Worm (Caenorhabditis elegans) whole organism, L4/young adult: ENCODE results near the gene ZK643.6.

Source experiments
- W03F9.2 ChIP-seq: fragments of 150-350 bp; optimal IDR thresholded peaks from 2 replicates; lab custom pipeline; 2014; ENCODE audit warnings: missing biosample characterization, missing genetic modification characterization
- dao-5 ChIP-seq: sonication (generic microtip); optimal IDR thresholded peaks from 2 replicates; lab custom pipeline; 2016; ENCODE audit warnings: missing genotype, missing genetic modification characterization, moderate library complexity, missing compliant biosample characterization
- him-1 ChIP-seq: sonication (generic microtip); optimal IDR thresholded peaks from 2 replicates; lab custom pipeline; 2016; ENCODE audit warnings: missing genotype, missing genetic modification reagents, missing genetic modification characterization, missing compliant biosample characterization

Gene ZK643.6

DNA sequence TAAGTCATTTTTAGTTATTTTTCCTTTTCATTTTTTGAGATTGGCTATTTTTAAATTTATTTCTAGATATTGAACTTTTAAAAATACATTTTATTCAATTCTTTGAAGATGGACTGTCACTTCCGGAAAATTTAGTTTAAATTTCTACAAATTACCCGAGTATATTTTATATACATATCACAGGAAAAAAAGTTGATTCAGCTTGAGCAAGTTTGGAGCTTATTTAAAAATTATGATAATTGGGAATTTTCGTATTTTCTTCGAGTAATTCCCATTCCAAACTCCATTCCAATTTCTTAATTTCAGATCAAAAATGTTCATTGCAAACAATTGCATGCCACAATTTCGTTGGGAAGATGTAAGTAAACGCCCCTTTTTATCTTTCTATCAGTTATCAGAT lies 30.8 kb downstream of the ZK643.6 start, which contains the start of gene arrd-15:
Gene arrd-15 (plus strand): TSS at position 301 of the 400 bp plus-strand sequence.
- TF ChIP-seq him-1 (tag; lab: Kevin White, UChicago) (no peak), dao-5 (no peak), W03F9.2 (tag; lab: Kevin White, UChicago) (no peak)

DNA sequence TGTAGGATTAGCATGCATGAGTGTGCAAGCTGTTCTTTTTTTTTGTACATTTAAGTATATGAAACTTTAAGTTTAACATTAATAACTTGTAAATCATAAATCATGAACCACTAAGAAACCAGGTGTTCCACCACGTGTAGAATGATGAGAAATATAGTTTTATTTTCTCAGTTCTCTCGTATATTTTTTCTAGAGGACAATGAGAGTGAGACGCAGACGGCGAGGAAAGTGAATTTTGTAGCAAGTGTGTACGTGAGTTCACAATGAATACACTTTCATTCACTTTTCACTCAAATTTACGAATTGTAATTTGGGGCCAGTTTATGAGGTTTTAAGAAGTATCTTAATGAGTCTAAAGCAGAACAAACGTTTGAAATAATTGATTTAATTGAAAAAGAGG lies 34.1 kb downstream of the ZK643.6 start:
- no peak for TF ChIP-seq dao-5
- no peak for TF ChIP-seq him-1 (tag; lab: Kevin White, UChicago)
- TF ChIP-seq W03F9.2 (tag; lab: Kevin White, UChicago): no peak

DNA sequence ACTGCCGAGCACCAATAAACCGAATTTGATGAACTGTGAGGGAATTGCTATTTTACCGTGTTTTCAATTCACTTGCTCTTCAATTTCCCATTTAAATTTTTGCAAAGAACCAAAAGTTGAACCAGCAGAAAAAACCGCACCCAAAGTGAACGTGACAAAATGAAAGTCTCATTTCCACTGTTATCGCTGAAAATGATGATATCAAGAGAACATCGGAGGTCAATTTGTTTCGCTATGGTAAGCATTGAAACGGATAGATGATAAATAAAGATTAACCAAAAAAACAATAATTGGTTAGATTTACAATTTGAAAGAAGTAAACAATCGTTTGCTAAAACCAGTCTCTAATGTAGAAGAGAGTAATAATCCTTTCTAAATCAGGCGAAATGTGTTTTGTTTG lies 35.0 kb downstream of the ZK643.6 start:
- no peak for TF ChIP-seq him-1 (tag; lab: Kevin White, UChicago)
- TF ChIP-seq dao-5: no peak
- no peak for TF ChIP-seq W03F9.2 (tag; lab: Kevin White, UChicago)

DNA sequence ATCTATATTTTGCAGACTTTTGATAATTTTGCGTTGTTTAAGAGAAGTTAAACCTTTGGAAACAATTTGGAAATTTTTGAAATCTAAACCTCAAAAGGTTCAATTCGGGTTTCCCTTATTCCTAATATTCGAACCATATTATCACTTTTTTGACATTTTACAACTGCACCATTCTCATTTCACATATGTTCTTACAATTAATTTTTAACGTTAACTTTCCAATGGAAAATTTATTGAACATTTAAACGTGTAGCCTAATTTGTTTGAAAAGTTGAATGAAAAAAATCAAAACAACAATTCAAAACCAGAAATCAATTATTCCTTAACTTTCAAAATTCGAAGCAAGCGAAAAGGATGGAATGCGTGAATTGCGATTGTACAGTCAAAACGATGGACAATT lies 36.6 kb downstream of the ZK643.6 start, which contains the start of gene ZK637.12:
Gene ZK637.12 (plus strand): TSS at position 301 of the 400 bp plus-strand sequence.
- no peak for TF ChIP-seq him-1 (tag; lab: Kevin White, UChicago)
- no peak for TF ChIP-seq dao-5
- TF ChIP-seq W03F9.2 (tag; lab: Kevin White, UChicago): no peak

DNA sequence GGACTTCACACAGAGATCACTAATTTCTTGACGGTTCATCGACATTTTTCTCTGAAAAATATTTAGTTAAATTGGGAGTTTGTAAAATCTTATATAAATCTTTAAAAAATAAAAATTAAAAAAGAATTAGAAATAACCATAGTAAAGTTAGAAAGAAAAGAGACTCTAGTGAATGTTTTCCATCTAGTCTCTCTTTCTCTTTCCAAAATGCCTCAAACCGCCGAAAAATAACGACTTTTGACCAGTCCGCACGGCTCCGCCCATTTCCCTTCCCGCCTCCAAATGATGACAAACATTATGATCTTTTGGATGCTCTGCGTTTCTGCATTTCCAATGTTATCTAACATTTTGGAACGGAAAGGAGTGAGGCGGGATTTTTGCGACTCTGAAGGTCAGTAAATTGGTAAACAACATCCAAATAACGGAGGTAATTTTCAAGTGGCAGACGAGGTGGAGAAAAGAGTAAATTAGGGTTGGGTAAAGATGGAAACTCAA lies 37.3 kb downstream of the ZK643.6 start, which contains the start of gene glb-1:
Gene glb-1 (minus strand): TSS at position 51 of the 495 bp plus-strand sequence.
- TF ChIP-seq W03F9.2 (tag; lab: Kevin White, UChicago): no peak
- TF ChIP-seq dao-5: no peak
- no peak for TF ChIP-seq him-1 (tag; lab: Kevin White, UChicago)

DNA sequence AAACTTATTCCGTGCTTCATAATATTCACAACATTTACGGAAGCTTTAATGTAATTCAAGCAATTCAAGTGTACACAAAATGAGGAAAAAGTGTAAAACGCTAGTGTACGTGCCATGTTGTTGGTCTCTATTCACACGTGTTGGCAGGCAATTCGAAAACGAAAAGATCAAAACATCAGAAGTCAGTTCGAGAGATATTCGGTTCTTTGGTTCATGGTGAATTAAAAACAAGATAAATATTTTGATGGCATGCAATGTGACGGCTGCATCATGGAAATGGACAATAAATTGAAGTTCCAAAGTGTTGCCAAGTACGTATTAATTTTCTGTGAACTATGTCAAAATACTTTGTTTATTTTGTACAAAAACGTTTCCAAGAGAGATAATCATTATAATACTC lies 38.5 kb downstream of the ZK643.6 start:
- TF ChIP-seq W03F9.2 (tag; lab: Kevin White, UChicago): no peak
- no peak for TF ChIP-seq him-1 (tag; lab: Kevin White, UChicago)
- no peak for TF ChIP-seq dao-5

DNA sequence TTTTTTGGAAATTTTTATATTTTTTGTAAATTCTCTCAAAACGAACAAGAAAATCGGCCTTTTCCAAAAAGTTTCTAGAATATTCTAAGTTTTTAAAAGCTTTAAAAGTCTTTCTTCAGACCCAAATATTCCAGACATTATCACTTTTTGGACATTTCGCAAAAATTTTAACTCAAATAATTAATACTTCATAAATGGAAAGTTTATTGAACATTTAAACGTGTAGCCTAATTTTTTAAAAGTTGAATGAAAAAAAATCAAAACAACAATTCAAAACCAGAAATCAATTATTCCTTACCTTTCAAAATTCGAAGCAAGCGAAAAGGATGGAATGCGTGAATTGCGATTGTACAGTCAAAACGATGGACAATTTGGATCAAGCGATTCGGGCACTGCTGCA lies 40.8 kb downstream of the ZK643.6 start, which contains the start of gene ZK637.15:
Gene ZK637.15 (plus strand): TSS at position 301 of the 400 bp plus-strand sequence.
- TF ChIP-seq him-1 (tag; lab: Kevin White, UChicago): no peak
- no peak for TF ChIP-seq dao-5
- TF ChIP-seq W03F9.2 (tag; lab: Kevin White, UChicago): no peak

DNA sequence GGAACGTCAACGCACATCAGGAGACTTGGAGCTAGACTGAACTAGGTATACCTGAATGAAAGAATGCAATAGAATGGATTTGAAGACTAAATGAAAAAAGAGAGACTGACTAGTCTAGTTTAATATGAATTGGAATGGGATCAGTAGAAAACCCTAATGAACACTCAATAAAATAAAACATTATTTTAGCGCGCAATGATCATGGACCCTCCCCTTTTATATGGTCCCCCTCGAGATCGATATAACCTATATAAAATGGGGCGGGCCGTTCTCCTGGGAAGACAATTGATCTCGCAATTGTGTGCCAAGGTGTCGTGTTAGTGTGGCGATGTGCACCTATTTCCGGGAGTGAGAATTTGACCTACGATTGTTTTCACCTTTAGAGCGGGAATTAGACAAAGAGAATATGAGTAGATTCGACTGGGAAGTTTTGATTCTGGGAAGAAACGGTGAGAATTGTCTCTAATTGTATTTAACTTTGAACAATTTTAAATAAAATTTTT lies 42.6 kb downstream of the ZK643.6 start, which contains the start of gene cdc-25.3:
Gene cdc-25.3 (minus strand): TSS at position 51 of the 503 bp plus-strand sequence.
- TF ChIP-seq dao-5: no peak
- no peak for TF ChIP-seq him-1 (tag; lab: Kevin White, UChicago)
- TF ChIP-seq W03F9.2 (tag; lab: Kevin White, UChicago): no peak

DNA sequence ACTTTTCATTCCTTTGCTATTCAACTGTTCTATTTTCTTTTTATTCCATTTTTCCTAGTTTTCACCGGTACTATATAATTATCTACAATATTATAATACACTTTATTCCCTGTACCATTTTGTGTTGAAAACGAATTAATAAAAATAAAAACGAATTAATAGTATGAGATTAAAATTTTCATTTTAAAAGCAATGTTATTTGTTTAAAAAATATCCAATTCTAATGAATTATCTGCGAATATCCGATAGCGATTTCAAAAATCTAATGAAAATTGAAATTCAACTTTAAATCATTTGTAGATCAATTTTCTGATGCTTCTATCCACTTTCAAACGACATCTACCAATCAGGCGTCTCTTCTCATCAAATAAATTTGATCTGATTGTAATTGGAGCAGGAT lies 47.1 kb downstream of the ZK643.6 start, which contains the start of gene trxr-2:
Gene trxr-2 (plus strand): TSS at position 301 of the 400 bp plus-strand sequence.
- TF ChIP-seq W03F9.2 (tag; lab: Kevin White, UChicago) (no peak), him-1 (tag; lab: Kevin White, UChicago) (no peak), dao-5 (no peak)

DNA sequence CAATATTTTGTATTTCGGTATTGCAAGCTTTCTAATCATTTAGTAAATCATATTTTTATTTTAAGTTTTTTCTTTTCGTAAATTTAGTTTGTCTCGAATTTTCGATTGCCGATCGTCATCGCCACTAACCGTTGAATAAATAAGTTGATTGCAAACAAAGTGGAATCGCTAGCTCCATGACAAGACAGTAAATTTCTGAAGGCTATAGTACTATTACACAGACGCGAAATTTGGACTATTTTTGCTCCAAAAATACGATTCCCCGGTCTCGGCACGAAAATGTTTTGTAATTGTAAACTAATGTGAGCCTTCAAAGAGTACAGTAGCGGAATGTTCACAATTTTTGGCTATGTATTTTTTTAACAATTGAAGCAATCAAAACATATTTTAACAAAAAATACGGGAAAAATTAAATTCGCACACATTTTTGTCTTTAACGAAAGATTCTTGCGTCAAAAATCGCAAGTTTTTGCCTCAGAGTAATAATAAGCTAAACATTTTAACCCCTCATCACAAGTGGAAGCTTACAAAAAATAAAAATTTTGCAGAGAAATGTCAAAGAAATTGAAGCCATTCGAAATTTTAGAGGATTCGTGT lies 48.9 kb downstream of the ZK643.6 start, which contains the start of gene tpk-1:
Gene tpk-1 (plus strand): TSS at position 547 of the 597 bp plus-strand sequence.
- TF ChIP-seq him-1 (tag; lab: Kevin White, UChicago) (peak; percentile 26), dao-5 (no peak), W03F9.2 (tag; lab: Kevin White, UChicago) (no peak)

DNA sequence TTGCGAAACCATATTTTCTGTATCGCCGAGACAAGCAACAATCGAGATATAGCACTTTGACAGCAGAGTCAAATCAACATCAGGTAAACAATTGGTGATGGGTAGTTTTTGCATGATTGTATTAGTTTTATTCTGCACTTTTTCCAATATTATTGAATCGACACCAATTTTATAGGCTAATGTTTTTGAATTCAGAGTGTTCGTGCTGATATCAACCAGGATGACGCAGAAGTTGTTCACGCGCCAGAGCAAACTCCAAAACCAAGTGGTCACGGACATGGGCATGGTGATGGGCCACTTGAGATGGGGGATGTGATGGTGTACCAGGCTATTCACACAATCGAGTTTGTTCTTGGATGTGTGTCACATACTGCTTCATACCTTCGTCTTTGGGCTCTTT lies 50.4 kb downstream of the ZK643.6 start:
- TF ChIP-seq dao-5 (no peak), W03F9.2 (tag; lab: Kevin White, UChicago) (no peak), him-1 (tag; lab: Kevin White, UChicago) (no peak)
